Worm (Caenorhabditis elegans): Measurements from ENCODE around the gene F08G12.11.

- TF ChIP-seq ceh-9 (tag; optimal IDR thresholded peaks at IDR 0.05) (no peak), ceh-34 (tag; optimal IDR thresholded peaks at IDR 0.05) (no peak), ztf-16 (tag; optimal IDR thresholded peaks at IDR 0.05) (no peak), ama-1 (optimal IDR thresholded peaks at IDR 0.05) (no peak), dmd-4 (tag; optimal IDR thresholded peaks at IDR 0.05; ENCODE audit: borderline replicate concordance) (no peak), pha-4 (tag; optimal IDR thresholded peaks at IDR 0.05) (no peak), K02D7.2 (tag; optimal IDR thresholded peaks at IDR 0.05) (no peak)
These were observed 27.8 kb downstream of the F08G12.11 start, which contains the start of gene F38B2.4 for ce11 chrX:11287617-11288016.
